Fruit fly (Drosophila melanogaster): ENCODE measurements around the gene plh.

- TF ChIP-seq usp (GFP tag; optimal IDR thresholded peaks at IDR 0.05): no peak
- TF ChIP-seq Dll (optimal IDR thresholded peaks at IDR 0.05): no peak
- no peak for TF ChIP-seq psq (optimal IDR thresholded peaks at IDR 0.05)
- no peak for TF ChIP-seq pan (optimal IDR thresholded peaks at IDR 0.05)
Measured at dm6 chr3R:5027545-5027944, 16.7 kb upstream of the plh start.

Measured in whole organism.